Fruit fly (Drosophila melanogaster) whole organism, embryonic: ENCODE results near the gene CG34278.

Experiments used
- Aef1 ChIP-seq: fragments of 200-800 bp; sonication (Bioruptor generic); IDR thresholded peaks from 3 replicates; pipeline ENCODE4 v1.3.6; 2022; ENCODE audit warnings: missing biosample characterization, missing genetic modification characterization
- Bgb ChIP-seq: fragments of 200-800 bp; sonication (Bioruptor generic); IDR thresholded peaks from 2 replicates; pipeline ENCODE4 v1.3.6; 2022; ENCODE audit warnings: missing biosample characterization, missing genetic modification characterization; ENCODE audit not compliant: partially characterized antibody
- Blimp-1 ChIP-seq: fragments of 200-800 bp; sonication (Bioruptor generic); optimal IDR thresholded peaks from 3 replicates; lab custom pipeline; 2018; ENCODE audit warnings: missing biosample characterization, missing genetic modification characterization, mild to moderate bottlenecking, moderate library complexity, missing genetic modification reagents
- CG11093 ChIP-seq: fragments of 200-800 bp; sonication (Bioruptor generic); IDR thresholded peaks from 3 replicates; pipeline ENCODE4 v1.3.6; 2022; ENCODE audit warnings: missing biosample characterization, missing genetic modification characterization
- CG11398 ChIP-seq: fragments of 200-800 bp; sonication (Bioruptor generic); optimal IDR thresholded peaks from 2 replicates; lab custom pipeline; 2016; ENCODE audit warnings: missing biosample characterization, missing genetic modification characterization
- CG1233 ChIP-seq: fragments of 200-800 bp; sonication (Bioruptor generic); optimal IDR thresholded peaks from 4 replicates; lab custom pipeline; 2018; ENCODE audit warnings: missing biosample characterization, mild to moderate bottlenecking, missing genetic modification characterization
- CG12744 ChIP-seq: fragments of 200-800 bp; sonication (Bioruptor generic); optimal IDR thresholded peaks from 2 replicates; lab custom pipeline; 2016; ENCODE audit warnings: missing biosample characterization, missing genetic modification characterization
- CG12942 ChIP-seq: fragments of 200-800 bp; sonication (Bioruptor generic); optimal IDR thresholded peaks from 3 replicates; lab custom pipeline; 2016; ENCODE audit warnings: missing biosample characterization, missing genetic modification characterization
- CG15011 ChIP-seq: fragments of 200-800 bp; sonication (Bioruptor generic); optimal IDR thresholded peaks from 3 replicates; lab custom pipeline; 2018; ENCODE audit warnings: missing biosample characterization, mild to moderate bottlenecking, missing genetic modification characterization
- CG16779 ChIP-seq: fragments of 200-800 bp; sonication (Bioruptor generic); IDR thresholded peaks from 2 replicates; pipeline ENCODE4 v1.3.6; 2022; ENCODE audit warnings: missing biosample characterization, missing genetic modification characterization
- CG18476 ChIP-seq: fragments of 200-800 bp; sonication (Bioruptor generic); optimal IDR thresholded peaks from 2 replicates; lab custom pipeline; 2016; ENCODE audit warnings: missing biosample characterization, mild to moderate bottlenecking, missing genetic modification characterization
- CG31365 ChIP-seq: fragments of 200-800 bp; sonication (Bioruptor generic); optimal IDR thresholded peaks from 2 replicates; lab custom pipeline; 2018; ENCODE audit warnings: missing biosample characterization, mild to moderate bottlenecking, missing genetic modification characterization
- CG32767 ChIP-seq: fragments of 200-800 bp; sonication (Bioruptor generic); IDR thresholded peaks from 2 replicates; pipeline ENCODE4 v1.3.6; 2022; ENCODE audit warnings: missing biosample characterization, missing genetic modification characterization
- CG6254 ChIP-seq: fragments of 200-800 bp; sonication (Bioruptor generic); optimal IDR thresholded peaks from 3 replicates; lab custom pipeline; 2017; ENCODE audit warnings: mild to moderate bottlenecking, missing biosample characterization, missing genetic modification reagents, missing genetic modification characterization
- CG7357 ChIP-seq: fragments of 200-800 bp; sonication (Bioruptor generic); IDR thresholded peaks from 3 replicates; pipeline ENCODE4 v1.3.6; 2022; ENCODE audit warnings: missing biosample characterization, missing genetic modification characterization
- CG7372 ChIP-seq: fragments of 200-800 bp; sonication (Bioruptor generic); IDR thresholded peaks from 2 replicates; pipeline ENCODE4 v1.3.6; 2022; ENCODE audit warnings: missing biosample characterization, missing genetic modification characterization
- CG8281 ChIP-seq: fragments of 200-800 bp; sonication (Bioruptor generic); optimal IDR thresholded peaks from 2 replicates; lab custom pipeline; 2018; ENCODE audit warnings: missing biosample characterization, mild to moderate bottlenecking, missing genetic modification characterization, moderate library complexity
- CG8765 ChIP-seq: fragments of 200-800 bp; sonication (Bioruptor generic); IDR thresholded peaks from 2 replicates; pipeline ENCODE4 v1.3.6; 2022; ENCODE audit warnings: missing biosample characterization, missing genetic modification characterization
- CG9932 ChIP-seq: fragments of 200-800 bp; sonication (Bioruptor generic); IDR thresholded peaks from 2 replicates; pipeline ENCODE4 v1.3.6; 2022; ENCODE audit warnings: missing biosample characterization, missing genetic modification characterization
- Camta ChIP-seq: fragments of 200-800 bp; sonication (Bioruptor generic); optimal IDR thresholded peaks from 2 replicates; lab custom pipeline; 2016; ENCODE audit warnings: missing biosample characterization, missing genetic modification characterization
- Dfd ChIP-seq, 2 experiments: fragments of >200 bp; optimal IDR thresholded peaks; 2 replicates each; lab custom pipeline; 2017; ENCODE audit warnings: missing biosample characterization in 2 of 2, missing genetic modification characterization in 2 of 2
- Elba2 ChIP-seq: fragments of 200-800 bp; sonication (Bioruptor generic); optimal IDR thresholded peaks from 3 replicates; lab custom pipeline; 2016; ENCODE audit warnings: missing biosample characterization, missing genetic modification characterization
- Fer2 ChIP-seq: fragments of 200-800 bp; sonication (Bioruptor generic); optimal IDR thresholded peaks from 2 replicates; lab custom pipeline; 2018; ENCODE audit warnings: missing biosample characterization, mild to moderate bottlenecking, missing genetic modification characterization, moderate library complexity
- Gsc ChIP-seq: fragments of 200-800 bp; sonication (Bioruptor generic); IDR thresholded peaks from 2 replicates; pipeline ENCODE4 v1.3.6; 2022; ENCODE audit warnings: missing biosample characterization, missing genetic modification characterization
- HLH54F ChIP-seq: fragments of 200-800 bp; sonication (Bioruptor generic); optimal IDR thresholded peaks from 3 replicates; lab custom pipeline; 2016; ENCODE audit warnings: missing biosample characterization, missing genetic modification characterization
- Kr ChIP-seq: fragments of 200-800 bp; sonication (Bioruptor generic); optimal IDR thresholded peaks from 2 replicates; lab custom pipeline; 2017; ENCODE audit warnings: missing biosample characterization, mild to moderate bottlenecking, missing genetic modification characterization
- Optix ChIP-seq: fragments of 200-800 bp; sonication (Bioruptor generic); IDR thresholded peaks from 3 replicates; pipeline ENCODE4 v1.3.6; 2022; ENCODE audit warnings: missing biosample characterization, missing genetic modification characterization
- Rx ChIP-seq: fragments of 200-800 bp; sonication (Bioruptor generic); IDR thresholded peaks from 2 replicates; pipeline ENCODE4 v1.3.6; 2022; ENCODE audit warnings: missing biosample characterization, missing genetic modification characterization
- Side ChIP-seq: fragments of 200-800 bp; sonication (Bioruptor generic); optimal IDR thresholded peaks from 2 replicates; lab custom pipeline; 2016; ENCODE audit warnings: missing biosample characterization, missing genetic modification characterization
- Sox100B ChIP-seq: fragments of 200-800 bp; sonication (Bioruptor generic); optimal IDR thresholded peaks from 3 replicates; lab custom pipeline; 2018; ENCODE audit warnings: missing biosample characterization, mild to moderate bottlenecking, missing genetic modification characterization
- Spps ChIP-seq: fragments of 200-800 bp; sonication (Bioruptor generic); optimal IDR thresholded peaks from 2 replicates; lab custom pipeline; 2018; ENCODE audit warnings: missing biosample characterization, mild to moderate bottlenecking, missing genetic modification characterization
- Tbp ChIP-seq: fragments of >200 bp; optimal IDR thresholded peaks from 2 replicates; lab custom pipeline; 2018; ENCODE audit warnings: missing biosample characterization, missing genetic modification characterization
- ac ChIP-seq: fragments of 200-800 bp; sonication (Bioruptor generic); optimal IDR thresholded peaks from 3 replicates; lab custom pipeline; 2017; ENCODE audit warnings: missing biosample characterization, mild to moderate bottlenecking, missing genetic modification characterization
- chif ChIP-seq, 2 experiments: fragments of 200-800 bp; sonication (Bioruptor generic); optimal IDR thresholded peaks; 3 replicates each; lab custom pipeline; 2016; ENCODE audit warnings: missing biosample characterization in 2 of 2, missing genetic modification characterization in 2 of 2
- dan ChIP-seq: fragments of 200-800 bp; sonication (Bioruptor generic); IDR thresholded peaks from 2 replicates; pipeline ENCODE4 v1.3.6; 2022; ENCODE audit warnings: missing biosample characterization, missing genetic modification characterization
- dm ChIP-seq: fragments of 200-800 bp; sonication (Bioruptor generic); optimal IDR thresholded peaks from 3 replicates; lab custom pipeline; 2016; ENCODE audit warnings: missing biosample characterization, missing genetic modification characterization
- ems ChIP-seq: fragments of 200-800 bp; sonication (Bioruptor generic); optimal IDR thresholded peaks from 3 replicates; lab custom pipeline; 2016; ENCODE audit warnings: missing biosample characterization, missing genetic modification characterization
- fd64A ChIP-seq: fragments of 200-800 bp; sonication (Bioruptor generic); optimal IDR thresholded peaks from 3 replicates; lab custom pipeline; 2018; ENCODE audit warnings: missing biosample characterization, mild to moderate bottlenecking, missing genetic modification characterization
- fd96Cb ChIP-seq: fragments of 200-800 bp; sonication (Bioruptor generic); optimal IDR thresholded peaks from 2 replicates; lab custom pipeline; 2018; ENCODE audit warnings: missing biosample characterization, mild to moderate bottlenecking, missing genetic modification characterization, moderate library complexity
- ftz-f1 ChIP-seq: fragments of 200-800 bp; sonication (Bioruptor generic); optimal IDR thresholded peaks from 2 replicates; lab custom pipeline; 2016; ENCODE audit warnings: missing biosample characterization, missing genetic modification characterization
- hkb ChIP-seq, 2 experiments: fragments of 200-800 bp in 1 of 2; fragments of >200 bp in 1 of 2; sonication (Bioruptor generic) in 1 of 2; IDR thresholded peaks in 1 of 2; optimal IDR thresholded peaks in 1 of 2; 2 replicates each; pipeline versions ENCODE4 v1.3.6 to Lab custom; 2017 to 2022; ENCODE audit warnings: missing biosample characterization in 1 of 2, missing genetic modification characterization in 1 of 2
- jigr1 ChIP-seq: fragments of 200-800 bp; sonication (Bioruptor generic); IDR thresholded peaks from 3 replicates; pipeline ENCODE4 v1.3.6; 2022; ENCODE audit warnings: missing biosample characterization, missing genetic modification characterization
- jumu ChIP-seq: fragments of 200-800 bp; sonication (Bioruptor generic); optimal IDR thresholded peaks from 3 replicates; lab custom pipeline; 2016; ENCODE audit warnings: missing biosample characterization, missing genetic modification characterization
- kni ChIP-seq: fragments of 200-800 bp; sonication (Bioruptor generic); optimal IDR thresholded peaks from 3 replicates; lab custom pipeline; 2017; ENCODE audit warnings: mild to moderate bottlenecking, missing biosample characterization, missing genetic modification reagents, missing genetic modification characterization
- mam ChIP-seq: fragments of 200-800 bp; sonication (Bioruptor generic); optimal IDR thresholded peaks from 3 replicates; lab custom pipeline; 2016; ENCODE audit warnings: missing biosample characterization, missing genetic modification characterization
- nerfin-1 ChIP-seq: fragments of 200-800 bp; sonication (Bioruptor generic); optimal IDR thresholded peaks from 3 replicates; lab custom pipeline; 2019; ENCODE audit warnings: missing biosample characterization, mild to moderate bottlenecking, missing genetic modification characterization, moderate library complexity
- pb ChIP-seq: fragments of 200-800 bp; sonication (Bioruptor generic); optimal IDR thresholded peaks from 3 replicates; lab custom pipeline; 2016; ENCODE audit warnings: missing biosample characterization, missing genetic modification characterization
- slp2 ChIP-seq: fragments of 200-800 bp; sonication (Bioruptor generic); optimal IDR thresholded peaks from 2 replicates; lab custom pipeline; 2016; ENCODE audit warnings: missing biosample characterization, missing genetic modification characterization
- trh ChIP-seq: fragments of 200-800 bp; sonication (Bioruptor generic); optimal IDR thresholded peaks from 2 replicates; lab custom pipeline; 2016; ENCODE audit warnings: missing biosample characterization, missing genetic modification characterization
- tx ChIP-seq: fragments of 200-800 bp; sonication (Bioruptor generic); optimal IDR thresholded peaks from 2 replicates; lab custom pipeline; 2016; ENCODE audit warnings: missing biosample characterization, missing genetic modification characterization
- wek ChIP-seq: fragments of 200-800 bp; sonication (Bioruptor generic); optimal IDR thresholded peaks from 3 replicates; lab custom pipeline; 2018; ENCODE audit warnings: missing biosample characterization, mild to moderate bottlenecking, missing genetic modification characterization, moderate library complexity

Gene CG34278

dm6 chr3R:17151376-17152026, 31.2 kb downstream of the CG34278 start, which contains the start of gene CG5292 (continued):
- TF ChIP-seq dan (GFP tag; lab: Robert Waterston, UW) (no peak), CG18476 (no peak), ems (GFP tag; lab: Kevin White, UChicago) (peak; percentile 54), nerfin-1 (tag; lab: Kevin White, UChicago) (no peak), Fer2 (tag; lab: Kevin White, UChicago) (peak; percentile 19), wek (GFP tag; lab: Kevin White, UChicago) (peak; percentile 99), Kr (no peak), jumu (GFP tag; lab: Kevin White, UChicago) (no peak), CG11398 (GFP tag; lab: Kevin White, UChicago) (no peak), trh (peak; percentile 21), kni (GFP tag; lab: Kevin White, UChicago) (no peak), Rx (no peak), CG7372 (GFP tag; lab: Robert Waterston, UW) (0 out of 2 replicates have a peak, but pooled peaks have one; percentile 37), CG9932 (peak; percentile 72), Spps (tag; lab: Kevin White, UChicago) (no peak), CG6254 (no peak), CG1233 (no peak), slp2 (GFP tag; lab: Kevin White, UChicago) (no peak), ac (GFP tag; lab: Kevin White, UChicago) (no peak), fd64A (GFP tag; lab: Kevin White, UChicago) (no peak), Dfd (GFP tag; optimal IDR thresholded peaks at IDR 0.05; lab: Kevin White, UChicago) (no peak), fd96Cb (tag; lab: Kevin White, UChicago) (no peak), hkb (optimal IDR thresholded peaks at IDR 0.05; lab: Kevin White, UChicago) (no peak), hkb (GFP tag; IDR thresholded peaks at IDR 0.05; lab: Robert Waterston, UW) (no peak; the same call in 1 of the 2 replicates), CG12942 (GFP tag; lab: Kevin White, UChicago) (peak; percentile 52), Bgb (GFP tag; lab: Robert Waterston, UW) (peak; percentile 65; the same call in 1 of the 2 replicates), CG12744 (no peak), Side (GFP tag; lab: Kevin White, UChicago) (peak; percentile 50), CG32767 (GFP tag; lab: Robert Waterston, UW) (0 out of 2 replicates have a peak, but pooled peaks have one; percentile 19), ftz-f1 (GFP tag; lab: Kevin White, UChicago) (peak; percentile 68), Aef1 (GFP tag; lab: Robert Waterston, UW) (peak; percentile 56), Optix (peak; percentile 27; the same call in 1 of the 3 replicates), Blimp-1 (GFP tag; lab: Kevin White, UChicago) (no peak), CG11093 (GFP tag; lab: Robert Waterston, UW) (no peak), Sox100B (no peak), Gsc (GFP tag; lab: Robert Waterston, UW) (no peak), mam (GFP tag; lab: Kevin White, UChicago) (peak; percentile 47), dm (GFP tag; lab: Kevin White, UChicago) (peak; percentile 78), CG16779 (GFP tag; lab: Robert Waterston, UW) (no peak), CG15011 (GFP tag; lab: Kevin White, UChicago) (no peak), jigr1 (GFP tag; lab: Robert Waterston, UW) (no peak), chif (GFP tag; optimal IDR thresholded peaks at IDR 0.05; lab: Kevin White, UChicago) (no peak), Elba2 (GFP tag; lab: Kevin White, UChicago) (peak; percentile 24), pb (GFP tag; lab: Kevin White, UChicago) (peak; percentile 33), CG31365 (no peak), tx (GFP tag; lab: Kevin White, UChicago) (no peak), Camta (GFP tag; lab: Kevin White, UChicago) (peak; percentile 22), CG7357 (GFP tag; lab: Robert Waterston, UW) (no peak), HLH54F (GFP tag; lab: Kevin White, UChicago) (no peak), CG8765 (GFP tag; lab: Robert Waterston, UW) (no peak), Tbp (no peak), CG8281 (tag; lab: Kevin White, UChicago) (no peak)
